Worm (Caenorhabditis elegans): ENCODE results near the gene isp-1.

DNA sequence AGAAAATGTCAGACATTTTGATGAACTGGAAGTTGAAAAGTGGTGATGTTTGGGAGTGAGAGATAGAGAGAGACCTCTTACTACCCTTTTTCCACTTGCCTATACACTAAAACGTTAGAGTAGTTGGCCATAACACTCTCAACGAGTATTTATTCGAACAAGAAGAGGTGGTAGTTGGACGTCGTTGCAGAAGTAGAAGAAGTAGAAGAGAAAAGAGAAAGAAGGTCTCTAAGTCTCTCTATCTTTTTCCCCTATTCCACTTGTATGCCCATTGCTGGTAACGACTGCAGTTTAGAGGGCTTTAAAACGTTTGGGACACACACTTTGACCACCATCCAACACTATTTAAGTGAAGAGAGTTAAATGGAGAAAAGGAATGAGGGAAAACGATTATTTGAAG is 44.3 kb downstream of the isp-1 start:
- TF ChIP-seq ZK546.5 (tag; optimal IDR thresholded peaks at IDR 0.05) (no peak), unc-62 (GFP tag; optimal IDR thresholded peaks at IDR 0.05 in 1 of 2) (no peak), unc-62 (tag; optimal IDR thresholded peaks at IDR 0.05) (no peak), dmd-9 (GFP tag; IDR thresholded peaks at IDR 0.05) (no peak), ztf-11 (tag; optimal IDR thresholded peaks at IDR 0.05) (no peak), aly-2 (tag; optimal IDR thresholded peaks at IDR 0.05) (no peak), madf-9 (GFP tag; conservative IDR thresholded peaks at IDR 0.05) (no peak), unc-39 (tag; optimal IDR thresholded peaks at IDR 0.05) (no peak), nhr-76 (tag; optimal IDR thresholded peaks at IDR 0.05) (no peak), ceh-62 (tag; optimal IDR thresholded peaks at IDR 0.05) (no peak), ceh-82 (tag; optimal IDR thresholded peaks at IDR 0.05) (no peak), nhr-77 (tag; optimal IDR thresholded peaks at IDR 0.05) (no peak), tag-97 (GFP tag; IDR thresholded peaks at IDR 0.05) (no peak), zip-2 (tag; optimal IDR thresholded peaks at IDR 0.05) (no peak)

Data from whole organism, L4 larva.